Fruit fly (Drosophila melanogaster): ENCODE results near the gene DIP2.

The DIP2 gene

DNA sequence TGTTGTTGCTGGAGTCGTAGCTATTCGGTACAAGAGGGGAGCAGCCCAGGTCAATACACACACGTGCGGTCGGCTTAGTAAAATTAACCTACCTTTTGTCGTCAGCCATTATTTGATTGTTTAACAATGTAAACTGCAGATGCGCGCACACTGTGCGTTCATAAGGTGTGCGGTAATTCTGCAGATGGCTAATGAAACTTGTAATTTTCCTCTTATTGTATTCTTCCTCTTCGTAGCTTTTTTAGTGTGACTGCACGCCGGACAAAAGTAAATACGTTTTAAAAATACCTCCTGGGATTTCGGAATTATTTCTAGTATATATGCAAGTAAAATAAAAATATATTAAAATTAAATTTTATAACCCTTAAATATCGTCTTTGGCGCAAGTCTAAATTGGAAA, 46.6 kb downstream of the DIP2 start, which contains the start of gene Prp4k:
Gene Prp4k (minus strand): TSS at position 258 of the 400 bp plus-strand sequence.
- 0 out of 3 replicates have a peak, but pooled peaks have one; percentile 36 for TF ChIP-seq CG4496 (GFP tag; IDR thresholded peaks at IDR 0.05)
- peak; percentile 48 for TF ChIP-seq EcR (GFP tag; optimal IDR thresholded peaks at IDR 0.05)
- no peak for TF ChIP-seq CG13204 (GFP tag; optimal IDR thresholded peaks at IDR 0.05)

DNA sequence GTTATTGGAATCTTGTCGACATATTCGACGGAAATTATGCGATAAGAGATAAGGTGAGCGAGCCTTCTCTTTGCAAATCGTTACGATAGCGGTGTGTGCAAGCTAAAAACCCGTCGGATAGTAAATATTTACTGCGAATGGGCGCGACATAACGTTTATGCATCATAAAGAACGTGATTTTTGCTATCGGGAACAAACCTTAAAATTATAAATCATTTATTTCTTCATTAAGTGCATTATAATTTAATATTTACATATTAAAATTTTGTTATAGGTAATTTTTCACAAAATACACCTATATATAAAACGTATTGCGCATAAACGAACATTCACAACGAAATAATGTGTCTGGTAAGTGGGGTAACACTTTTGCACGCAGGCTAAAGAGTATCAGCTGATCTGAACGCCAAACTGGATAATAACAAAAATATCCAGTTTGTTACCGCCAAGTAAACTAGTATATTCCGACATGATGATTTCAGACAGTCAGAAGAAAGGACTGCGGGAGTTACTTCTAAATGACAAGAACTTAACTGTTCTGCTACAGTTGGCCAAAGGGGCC, 52.0 kb downstream of the DIP2 start, which contains the start of the genes Gk1 and CG13876:
Gene Gk1 (minus strand): TSS at position 122 of the 562 bp plus-strand sequence.
Gene CG13876 (plus strand): TSS at position 412 of the 562 bp plus-strand sequence.
- TF ChIP-seq CG34367 (tag; optimal IDR thresholded peaks at IDR 0.05), result peak; percentile 96
- no peak for TF ChIP-seq CG13204 (GFP tag; optimal IDR thresholded peaks at IDR 0.05)
- TF ChIP-seq gl (tag; optimal IDR thresholded peaks at IDR 0.05), result peak; percentile 92
- TF ChIP-seq CG14655 (GFP tag; optimal IDR thresholded peaks at IDR 0.05), result no peak
- TF ChIP-seq Pif1A (GFP tag; optimal IDR thresholded peaks at IDR 0.05), result no peak
- peak; percentile 64; the same call in 1 of the 2 replicates for TF ChIP-seq CG10348 (GFP tag; IDR thresholded peaks at IDR 0.05)
- TF ChIP-seq rn (GFP tag; IDR thresholded peaks at IDR 0.05), result peak; percentile 88
- TF ChIP-seq fd96Ca (GFP tag; IDR thresholded peaks at IDR 0.05), result peak; percentile 90
- peak; percentile 97 for TF ChIP-seq CG32121 (GFP tag; IDR thresholded peaks at IDR 0.05)
- peak; percentile 94 for TF ChIP-seq Snoo (tag; optimal IDR thresholded peaks at IDR 0.05)
- no peak for TF ChIP-seq D1 (tag; optimal IDR thresholded peaks at IDR 0.05)
- TF ChIP-seq CG9948 (tag; optimal IDR thresholded peaks at IDR 0.05), result peak; percentile 94
- peak; percentile 96 for TF ChIP-seq CG8301 (tag; optimal IDR thresholded peaks at IDR 0.05)
- peak; percentile 98 for TF ChIP-seq CG8159 (tag; optimal IDR thresholded peaks at IDR 0.05)
- TF ChIP-seq Ets98B (GFP tag; IDR thresholded peaks at IDR 0.05), result peak; percentile 97
- TF ChIP-seq CG15710 (tag; optimal IDR thresholded peaks at IDR 0.05), result peak; percentile 98
- TF ChIP-seq EcR (GFP tag; optimal IDR thresholded peaks at IDR 0.05), result peak; percentile 59
- no peak for TF ChIP-seq Pif1B (GFP tag; optimal IDR thresholded peaks at IDR 0.05)
- peak; percentile 97 for TF ChIP-seq CG12605 (GFP tag; IDR thresholded peaks at IDR 0.05)
- TF ChIP-seq CG4496 (GFP tag; IDR thresholded peaks at IDR 0.05), result peak; percentile 96
- peak; percentile 96 for TF ChIP-seq CG17806 (tag; optimal IDR thresholded peaks at IDR 0.05)

DNA sequence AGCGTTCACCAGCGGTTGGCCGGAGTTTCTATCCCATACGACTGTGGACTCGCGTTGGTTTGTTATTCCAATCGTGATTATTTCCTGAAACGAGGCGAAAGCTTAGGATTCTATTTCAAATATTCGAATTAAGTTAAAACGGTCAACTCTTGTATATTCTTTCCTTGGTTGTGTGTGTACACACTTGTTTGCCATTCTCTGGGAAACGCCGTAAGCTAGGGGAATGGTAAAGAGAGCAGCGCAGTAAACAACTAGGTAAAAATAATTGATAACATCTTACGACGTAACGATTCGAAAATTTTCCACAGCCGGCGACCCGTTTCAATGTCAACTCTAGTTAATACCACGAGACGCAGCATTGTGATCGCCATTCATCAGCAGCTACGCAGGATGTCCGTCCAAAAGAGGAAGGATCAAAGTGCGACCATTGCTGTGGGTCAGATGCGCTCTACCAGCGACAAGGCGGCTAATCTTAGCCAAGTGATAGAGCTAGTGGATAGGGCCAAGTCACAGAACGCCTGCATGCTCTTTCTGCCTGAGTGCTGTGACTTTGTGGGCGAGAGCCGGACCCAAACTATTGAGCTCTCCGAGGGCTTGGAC, 54.1 kb downstream of the DIP2 start, which contains the start of gene NitFhit:
Gene NitFhit (plus strand): TSS at position 195 of the 600 bp plus-strand sequence.
- TF ChIP-seq gl (tag; optimal IDR thresholded peaks at IDR 0.05) (peak; percentile 29), CG8159 (tag; optimal IDR thresholded peaks at IDR 0.05) (no peak), Pif1A (GFP tag; optimal IDR thresholded peaks at IDR 0.05) (no peak), CG32121 (GFP tag; IDR thresholded peaks at IDR 0.05) (no peak), CG4496 (GFP tag; IDR thresholded peaks at IDR 0.05) (no peak)
